Fruit fly (Drosophila melanogaster) whole organism, embryonic: ENCODE data around the gene Lgr3.

ENCODE experiments used
- Ada2b ChIP-seq: fragments of 200-800 bp; sonication (Bioruptor generic); IDR thresholded peaks from 2 replicates; pipeline ENCODE4 v1.3.6; 2022; ENCODE audit warnings: missing biosample characterization, missing genetic modification characterization
- Antp ChIP-seq: fragments of 200-800 bp; sonication (Bioruptor generic); optimal IDR thresholded peaks from 3 replicates; lab custom pipeline; 2016; ENCODE audit warnings: missing biosample characterization, missing genetic modification characterization
- Atf3 ChIP-seq: fragments of 200-800 bp; sonication (Bioruptor generic); optimal IDR thresholded peaks from 3 replicates; lab custom pipeline; 2016; ENCODE audit warnings: missing biosample characterization, missing genetic modification characterization
- Blimp-1 ChIP-seq: fragments of 200-800 bp; sonication (Bioruptor generic); optimal IDR thresholded peaks from 3 replicates; lab custom pipeline; 2018; ENCODE audit warnings: missing biosample characterization, missing genetic modification characterization, mild to moderate bottlenecking, moderate library complexity, missing genetic modification reagents
- CG10462 ChIP-seq: fragments of 200-800 bp; sonication (Bioruptor generic); optimal IDR thresholded peaks from 2 replicates; lab custom pipeline; 2016; ENCODE audit warnings: missing biosample characterization, missing genetic modification characterization
- CG11695 ChIP-seq: fragments of 200-800 bp; sonication (Bioruptor generic); IDR thresholded peaks from 3 replicates; pipeline ENCODE4 v1.3.6; 2022; ENCODE audit warnings: missing biosample characterization, missing genetic modification characterization
- CG1603 ChIP-seq: fragments of 200-800 bp; sonication (Bioruptor generic); optimal IDR thresholded peaks from 2 replicates; lab custom pipeline; 2019; ENCODE audit warnings: missing biosample characterization, mild to moderate bottlenecking, missing genetic modification characterization, moderate library complexity
- CG1647 ChIP-seq: fragments of 200-800 bp; sonication (Bioruptor generic); optimal IDR thresholded peaks from 3 replicates; lab custom pipeline; 2016; ENCODE audit warnings: missing biosample characterization, missing genetic modification characterization
- CG17186 ChIP-seq: fragments of 200-800 bp; sonication (Bioruptor generic); optimal IDR thresholded peaks from 3 replicates; lab custom pipeline; 2017; ENCODE audit warnings: missing biosample characterization, missing genetic modification reagents, missing genetic modification characterization
- CG17802 ChIP-seq: fragments of 200-800 bp; sonication (Bioruptor generic); optimal IDR thresholded peaks from 2 replicates; lab custom pipeline; 2018; ENCODE audit warnings: missing biosample characterization, mild to moderate bottlenecking, missing genetic modification characterization, moderate library complexity
- CG2199 ChIP-seq: fragments of 200-800 bp; sonication (Bioruptor generic); IDR thresholded peaks from 3 replicates; pipeline ENCODE4 v1.3.6; 2022; ENCODE audit warnings: missing biosample characterization, missing genetic modification characterization
- CG4404 ChIP-seq: fragments of 200-800 bp; sonication (Bioruptor generic); IDR thresholded peaks from 2 replicates; pipeline ENCODE4 v1.3.6; 2022; ENCODE audit warnings: missing biosample characterization, missing genetic modification characterization
- CG6689 ChIP-seq: fragments of 200-800 bp; sonication (Bioruptor generic); IDR thresholded peaks from 2 replicates; pipeline ENCODE4 v1.3.6; 2022; ENCODE audit warnings: missing biosample characterization, missing genetic modification characterization
- CG6791 ChIP-seq: fragments of 200-800 bp; sonication (Bioruptor generic); IDR thresholded peaks from 3 replicates; pipeline ENCODE4 v1.3.6; 2022; ENCODE audit warnings: missing biosample characterization, missing genetic modification characterization; ENCODE audit not compliant: partially characterized antibody
- CG8359 ChIP-seq: fragments of 200-800 bp; sonication (Bioruptor generic); optimal IDR thresholded peaks from 2 replicates; lab custom pipeline; 2017; ENCODE audit warnings: missing biosample characterization, mild to moderate bottlenecking, missing genetic modification characterization, borderline replicate concordance
- CHES-1-like ChIP-seq: fragments of 200-800 bp; sonication (Bioruptor generic); optimal IDR thresholded peaks from 2 replicates; lab custom pipeline; 2016; ENCODE audit warnings: missing biosample characterization, missing genetic modification characterization
- CkIIα-i1 ChIP-seq: fragments of 200-800 bp; sonication (Bioruptor generic); IDR thresholded peaks from 2 replicates; pipeline ENCODE4 v1.3.6; 2022; ENCODE audit warnings: missing biosample characterization, missing genetic modification characterization
- CoRest ChIP-seq: fragments of 200-800 bp; sonication (Bioruptor generic); optimal IDR thresholded peaks from 3 replicates; lab custom pipeline; 2018; ENCODE audit warnings: missing biosample characterization, mild to moderate bottlenecking, missing genetic modification characterization, moderate library complexity
- Gsc ChIP-seq: fragments of 200-800 bp; sonication (Bioruptor generic); IDR thresholded peaks from 2 replicates; pipeline ENCODE4 v1.3.6; 2022; ENCODE audit warnings: missing biosample characterization, missing genetic modification characterization
- Hmr ChIP-seq: fragments of 200-800 bp; sonication (Bioruptor generic); optimal IDR thresholded peaks from 3 replicates; lab custom pipeline; 2017; ENCODE audit warnings: mild to moderate bottlenecking, missing biosample characterization, missing genetic modification reagents, missing genetic modification characterization
- Hmx ChIP-seq: fragments of 200-800 bp; sonication (Bioruptor generic); optimal IDR thresholded peaks from 2 replicates; lab custom pipeline; 2016; ENCODE audit warnings: missing biosample characterization, missing genetic modification characterization
- Mes4 ChIP-seq: fragments of 200-800 bp; sonication (Bioruptor generic); optimal IDR thresholded peaks from 2 replicates; lab custom pipeline; 2016; ENCODE audit warnings: missing biosample characterization, missing genetic modification characterization
- NC2β ChIP-seq: fragments of 200-800 bp; sonication (Bioruptor generic); optimal IDR thresholded peaks from 2 replicates; lab custom pipeline; 2016; ENCODE audit warnings: missing biosample characterization, missing genetic modification characterization
- Oaz ChIP-seq: fragments of 200-800 bp; sonication (Bioruptor generic); IDR thresholded peaks from 2 replicates; pipeline ENCODE4 v1.3.6; 2022; ENCODE audit warnings: missing biosample characterization, missing genetic modification characterization
- Oli ChIP-seq: fragments of 200-800 bp; sonication (Bioruptor generic); optimal IDR thresholded peaks from 2 replicates; lab custom pipeline; 2018; ENCODE audit warnings: missing biosample characterization, mild to moderate bottlenecking, missing genetic modification characterization, moderate library complexity
- Sry-β ChIP-seq: fragments of 200-800 bp; sonication (Bioruptor generic); optimal IDR thresholded peaks from 2 replicates; lab custom pipeline; 2018; ENCODE audit warnings: missing biosample characterization, mild to moderate bottlenecking, missing genetic modification characterization, moderate library complexity
- Usf ChIP-seq: fragments of 200-800 bp; sonication (Bioruptor generic); optimal IDR thresholded peaks from 2 replicates; lab custom pipeline; 2017; ENCODE audit warnings: missing genotype, missing biosample characterization, missing genetic modification characterization
- amos ChIP-seq: fragments of 200-800 bp; sonication (Bioruptor generic); IDR thresholded peaks from 2 replicates; pipeline ENCODE4 v1.3.6; 2022; ENCODE audit warnings: missing biosample characterization, missing genetic modification characterization; ENCODE audit not compliant: partially characterized antibody
- bab2 ChIP-seq: fragments of 200-800 bp; sonication (Bioruptor generic); optimal IDR thresholded peaks from 2 replicates; lab custom pipeline; 2016; ENCODE audit warnings: missing biosample characterization, missing genetic modification characterization
- crc ChIP-seq: fragments of 200-800 bp; sonication (Bioruptor generic); optimal IDR thresholded peaks from 2 replicates; lab custom pipeline; 2016; ENCODE audit warnings: missing biosample characterization, missing genetic modification characterization
- fd64A ChIP-seq: fragments of 200-800 bp; sonication (Bioruptor generic); optimal IDR thresholded peaks from 3 replicates; lab custom pipeline; 2018; ENCODE audit warnings: missing biosample characterization, mild to moderate bottlenecking, missing genetic modification characterization
- gcm ChIP-seq: fragments of 200-800 bp; sonication (Bioruptor generic); optimal IDR thresholded peaks from 2 replicates; lab custom pipeline; 2019; ENCODE audit warnings: missing biosample characterization, mild to moderate bottlenecking, missing genetic modification characterization, moderate library complexity
- ham ChIP-seq: fragments of 200-800 bp; sonication (Bioruptor generic); IDR thresholded peaks from 2 replicates; pipeline ENCODE4 v1.3.6; 2022; ENCODE audit warnings: missing biosample characterization, missing genetic modification characterization
- hkb ChIP-seq, 2 experiments: fragments of 200-800 bp in 1 of 2; fragments of >200 bp in 1 of 2; sonication (Bioruptor generic) in 1 of 2; IDR thresholded peaks in 1 of 2; optimal IDR thresholded peaks in 1 of 2; 2 replicates each; pipeline versions ENCODE4 v1.3.6 to Lab custom; 2017 to 2022; ENCODE audit warnings: missing biosample characterization in 1 of 2, missing genetic modification characterization in 1 of 2
- hth ChIP-seq: fragments of >200 bp; optimal IDR thresholded peaks from 2 replicates; lab custom pipeline; 2017; ENCODE audit warnings: inconsistent platforms
- insv ChIP-seq, 2 experiments: fragments of 200-800 bp; sonication (Bioruptor generic); optimal IDR thresholded peaks; 3 replicates each; lab custom pipeline; 2016 to 2018; ENCODE audit warnings: missing biosample characterization in 2 of 2, missing genetic modification characterization in 2 of 2
- jing ChIP-seq: fragments of 200-800 bp; sonication (Bioruptor generic); optimal IDR thresholded peaks from 2 replicates; lab custom pipeline; 2018; ENCODE audit warnings: missing biosample characterization, mild to moderate bottlenecking, missing genetic modification characterization
- knrl ChIP-seq: fragments of 200-800 bp; sonication (Bioruptor generic); IDR thresholded peaks from 3 replicates; pipeline ENCODE4 v1.3.6; 2022; ENCODE audit warnings: missing biosample characterization, missing genetic modification characterization; ENCODE audit not compliant: partially characterized antibody
- nerfin-2 ChIP-seq: fragments of 200-800 bp; sonication (Bioruptor generic); IDR thresholded peaks from 2 replicates; pipeline ENCODE4 v1.3.6; 2022; ENCODE audit warnings: missing biosample characterization, missing genetic modification characterization; ENCODE audit not compliant: partially characterized antibody
- peb ChIP-seq: fragments of 200-800 bp; sonication (Bioruptor generic); IDR thresholded peaks from 2 replicates; pipeline ENCODE4 v1.3.6; 2022; ENCODE audit warnings: missing biosample characterization, missing genetic modification characterization
- phol ChIP-seq: fragments of 200-800 bp; sonication (Bioruptor generic); optimal IDR thresholded peaks from 3 replicates; lab custom pipeline; 2018; ENCODE audit warnings: missing biosample characterization, mild to moderate bottlenecking, missing genetic modification characterization, moderate library complexity
- pita ChIP-seq: fragments of 200-800 bp; sonication (Bioruptor generic); optimal IDR thresholded peaks from 2 replicates; lab custom pipeline; 2017; ENCODE audit warnings: missing biosample characterization, mild to moderate bottlenecking, missing genetic modification characterization
- pros ChIP-seq: fragments of 200-800 bp; sonication (Bioruptor generic); optimal IDR thresholded peaks from 3 replicates; lab custom pipeline; 2019; ENCODE audit warnings: missing biosample characterization, mild to moderate bottlenecking, missing genetic modification characterization, moderate library complexity
- rib ChIP-seq: fragments of 200-800 bp; sonication (Bioruptor generic); IDR thresholded peaks from 2 replicates; pipeline ENCODE4 v1.3.6; 2022; ENCODE audit warnings: missing biosample characterization, missing genetic modification characterization
- sens ChIP-seq: fragments of 200-800 bp; sonication (Bioruptor generic); peaks from one replicate; lab custom pipeline; 2016; ENCODE audit warnings: missing biosample characterization, missing genetic modification characterization
- sima ChIP-seq: fragments of 200-800 bp; sonication (Bioruptor generic); optimal IDR thresholded peaks from 2 replicates; lab custom pipeline; 2016; ENCODE audit warnings: missing biosample characterization, missing genetic modification characterization
- ssp ChIP-seq: fragments of 200-800 bp; sonication (Bioruptor generic); IDR thresholded peaks from 2 replicates; pipeline ENCODE4 v1.3.6; 2022; ENCODE audit warnings: missing biosample characterization, missing genetic modification characterization
- unc-4 ChIP-seq: fragments of 200-800 bp; sonication (Bioruptor generic); IDR thresholded peaks from 2 replicates; pipeline ENCODE4 v1.3.6; 2022; ENCODE audit warnings: missing biosample characterization, missing genetic modification characterization; ENCODE audit not compliant: partially characterized antibody
- vvl ChIP-seq: fragments of 200-800 bp; sonication (Bioruptor generic); IDR thresholded peaks from 2 replicates; pipeline ENCODE4 v1.3.6; 2022; ENCODE audit warnings: missing biosample characterization, missing genetic modification characterization
- yki ChIP-seq: fragments of >200 bp; optimal IDR thresholded peaks from 3 replicates; lab custom pipeline; 2018
- z ChIP-seq: fragments of 200-800 bp; sonication (Bioruptor generic); IDR thresholded peaks from 3 replicates; pipeline ENCODE4 v1.3.6; 2022; ENCODE audit warnings: missing biosample characterization, missing genetic modification characterization

Lgr3 gene

DNA sequence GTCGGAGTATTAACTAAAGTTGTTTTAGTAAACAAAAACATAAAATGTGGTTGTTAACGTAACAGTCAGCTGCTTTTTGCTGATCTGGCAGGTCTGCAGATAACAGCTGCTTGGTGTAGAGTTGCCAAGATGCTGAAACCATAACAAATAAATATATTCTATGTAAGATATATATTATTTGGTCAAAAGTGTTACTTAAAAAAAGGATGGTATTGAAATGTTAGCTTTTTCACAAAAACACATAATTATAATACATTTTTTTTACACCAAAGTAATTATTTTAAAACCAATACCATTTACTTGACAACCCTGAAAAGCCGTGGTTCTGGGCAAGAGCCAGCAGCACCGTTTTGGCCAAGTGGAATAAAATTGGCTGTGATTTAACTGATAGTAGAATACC, 14.9 kb downstream of the Lgr3 start, which contains the start of the genes CG4743 and Idh3g (continued):
- TF ChIP-seq NC2β (GFP tag; lab: Kevin White, UChicago), result peak; percentile 71
- TF ChIP-seq CG4404, result peak; percentile 87
- TF ChIP-seq Oli (tag; lab: Kevin White, UChicago), result peak; percentile 96
- peak; percentile 77 for TF ChIP-seq Mes4 (GFP tag; lab: Kevin White, UChicago)
- TF ChIP-seq CG6791 (GFP tag; lab: Robert Waterston, UW), result no peak
- no peak for TF ChIP-seq hth (lab: Kevin White, UChicago)
- TF ChIP-seq sens, result peak; percentile 98
- peak; percentile 94 for TF ChIP-seq rib (GFP tag; lab: Robert Waterston, UW)
- peak; percentile 98 for TF ChIP-seq gcm (GFP tag; lab: Kevin White, UChicago)
- TF ChIP-seq pita, result no peak
- TF ChIP-seq yki (lab: Kevin White, UChicago), result no peak
- TF ChIP-seq CG8359 (GFP tag; lab: Kevin White, UChicago), result peak; percentile 89
- peak; percentile 99 for TF ChIP-seq vvl
- peak; percentile 81 for TF ChIP-seq bab2 (GFP tag; lab: Kevin White, UChicago)
- peak; percentile 83 for TF ChIP-seq fd64A (GFP tag; lab: Kevin White, UChicago)
- peak; percentile 20 for TF ChIP-seq CHES-1-like (GFP tag; lab: Kevin White, UChicago)
- peak; percentile 19 for TF ChIP-seq Antp
- peak; percentile 99 for TF ChIP-seq CoRest (tag; lab: Kevin White, UChicago)
- TF ChIP-seq jing (GFP tag; lab: Kevin White, UChicago), result peak; percentile 85
- TF ChIP-seq Blimp-1 (GFP tag; lab: Kevin White, UChicago), result peak; percentile 96
- peak; percentile 51 for TF ChIP-seq crc (GFP tag; lab: Kevin White, UChicago)
- TF ChIP-seq ssp (GFP tag; lab: Robert Waterston, UW), result peak; percentile 86
- TF ChIP-seq peb (GFP tag; lab: Robert Waterston, UW), result peak; percentile 94
- peak; percentile 76 for TF ChIP-seq CG17186 (GFP tag; lab: Kevin White, UChicago)
- TF ChIP-seq phol (tag; lab: Kevin White, UChicago), result peak; percentile 97
- peak; percentile 62 for TF ChIP-seq Atf3 (GFP tag; lab: Kevin White, UChicago)
- peak; percentile 93 for TF ChIP-seq Oaz
- TF ChIP-seq CG2199 (GFP tag; lab: Robert Waterston, UW), result peak; percentile 82; the same call in 2 of the 3 replicates
- TF ChIP-seq, all 482 proteins: peak for 429

- TF ChIP-seq CG6689 (GFP tag; lab: Robert Waterston, UW) (no peak), CG11695 (GFP tag; lab: Robert Waterston, UW) (peak; percentile 51; the same call in 1 of the 3 replicates), Hmr (GFP tag; lab: Kevin White, UChicago) (peak; percentile 95), sima (GFP tag; lab: Kevin White, UChicago) (peak; percentile 46), Sry-β (peak; percentile 46), amos (GFP tag; lab: Robert Waterston, UW) (peak; percentile 76), Usf (GFP tag; lab: Kevin White, UChicago) (peak; percentile 45), hkb (optimal IDR thresholded peaks at IDR 0.05; lab: Kevin White, UChicago) (no peak), hkb (GFP tag; IDR thresholded peaks at IDR 0.05; lab: Robert Waterston, UW) (peak; percentile 84), unc-4 (peak; percentile 74), z (GFP tag; lab: Robert Waterston, UW) (no peak), CG10462 (GFP tag; lab: Kevin White, UChicago) (peak; percentile 9), Ada2b (GFP tag; lab: Robert Waterston, UW) (peak; percentile 58; the same call in 1 of the 2 replicates), ham (GFP tag; lab: Robert Waterston, UW) (no peak), insv (GFP tag; optimal IDR thresholded peaks at IDR 0.05; lab: Kevin White, UChicago) (peak in 1 of 2 experiments; percentile 67), Gsc (no peak), CG1647 (peak; percentile 62), CG17802 (tag; lab: Kevin White, UChicago) (peak; percentile 55), CG1603 (tag; lab: Kevin White, UChicago) (peak; percentile 82), knrl (peak; percentile 69), nerfin-2 (GFP tag; lab: Robert Waterston, UW) (no peak), CkIIα-i1 (no peak), pros (no peak), Hmx (GFP tag; lab: Kevin White, UChicago) (no peak)
Measured at dm6 chr3R:25684859-25685258, 19.2 kb downstream of the Lgr3 start, which contains the start of gene RpL27. Gene RpL27 (minus strand): TSS chr3R:25685051.
